Worm (Caenorhabditis elegans): ENCODE measurements around the gene F01F1.2.
A peak's percentile ranks its signal among the peaks of the same experiment; 100 is the strongest.

Gene F01F1.2

DNA sequence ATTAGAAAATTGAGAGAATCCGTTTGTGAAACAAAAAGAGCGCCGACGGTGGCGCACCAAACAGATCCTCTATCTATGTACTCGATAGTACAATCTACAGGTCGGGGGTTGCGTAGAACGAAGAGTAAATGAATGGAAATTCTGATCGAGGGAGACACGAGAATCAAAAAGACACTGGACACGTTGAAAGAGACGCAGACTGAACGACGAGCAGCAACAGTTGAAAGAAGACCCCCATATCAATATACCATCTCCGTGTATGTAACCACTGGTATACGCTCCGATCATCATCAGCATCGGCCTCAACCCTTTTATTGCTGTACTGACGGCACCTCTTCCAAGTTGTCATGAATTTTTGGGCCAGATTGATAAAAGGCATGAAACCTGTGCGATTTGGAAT, 42.1 kb upstream of the F01F1.2 start (continued):
- TF ChIP-seq snpc-4 (tag; optimal IDR thresholded peaks at IDR 0.05) (no peak), nhr-12 (tag; optimal IDR thresholded peaks at IDR 0.05) (no peak), hlh-17 (GFP tag; optimal IDR thresholded peaks at IDR 0.05; ENCODE audit: borderline replicate concordance) (no peak), lin-13 (GFP tag; optimal IDR thresholded peaks at IDR 0.05) (no peak), mdl-1 (tag; optimal IDR thresholded peaks at IDR 0.05) (no peak), elt-2 (tag; optimal IDR thresholded peaks at IDR 0.05) (no peak), fkh-8 (tag; optimal IDR thresholded peaks at IDR 0.05) (no peak), mep-1 (tag; optimal IDR thresholded peaks at IDR 0.05) (no peak), unc-30 (tag; optimal IDR thresholded peaks at IDR 0.05) (no peak), lsy-2 (tag; optimal IDR thresholded peaks at IDR 0.05) (no peak), aha-1 (tag; optimal IDR thresholded peaks at IDR 0.05) (no peak), xbp-1 (tag; optimal IDR thresholded peaks at IDR 0.05) (no peak), lin-39 (tag; optimal IDR thresholded peaks at IDR 0.05) (no peak), C16A3.4 (tag; optimal IDR thresholded peaks at IDR 0.05) (no peak), pag-3 (tag; optimal IDR thresholded peaks at IDR 0.05; ENCODE audit: borderline replicate concordance, insufficient read depth) (no peak), unc-86 (tag; optimal IDR thresholded peaks at IDR 0.05) (no peak), fkh-4 (tag; optimal IDR thresholded peaks at IDR 0.05; ENCODE audit: borderline replicate concordance) (no peak), tlp-1 (tag; optimal IDR thresholded peaks at IDR 0.05) (no peak)

DNA sequence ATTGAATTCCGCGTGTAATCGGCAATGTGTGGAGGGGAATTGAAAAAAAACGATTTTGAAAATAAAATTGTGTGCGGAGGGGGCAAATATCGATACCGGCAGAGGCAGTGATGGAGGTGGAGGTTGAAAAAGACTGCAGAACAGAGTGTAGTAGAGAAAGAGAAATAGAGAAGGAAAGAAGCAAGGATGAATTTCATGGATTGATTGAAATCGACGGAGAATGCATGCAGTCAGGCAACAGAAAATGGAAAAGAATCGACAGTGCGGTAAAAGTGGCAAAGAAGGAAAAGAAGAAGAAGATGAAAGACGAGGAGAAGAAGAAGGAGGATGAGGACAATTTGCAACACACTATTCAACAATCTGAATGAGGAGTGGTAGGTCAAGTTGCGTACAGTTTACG, 41.5 kb upstream of the F01F1.2 start, which contains the start of gene W04D12.1:
Gene W04D12.1 (plus strand): TSS at position 111 of the 400 bp plus-strand sequence.
- TF ChIP-seq ama-1 (optimal IDR thresholded peaks at IDR 0.05) = no peak
- TF ChIP-seq fkh-10 (GFP tag; optimal IDR thresholded peaks at IDR 0.05) = no peak
- TF ChIP-seq mep-1 (tag; optimal IDR thresholded peaks at IDR 0.05) = peak; percentile 56
- peak; percentile 72 for TF ChIP-seq nhr-85 (tag)
- peak; percentile 6 for TF ChIP-seq unc-130 (tag; optimal IDR thresholded peaks at IDR 0.05)
- TF ChIP-seq lin-35 (GFP tag; optimal IDR thresholded peaks at IDR 0.05) = peak in 1 of 2 experiments; percentile 35
- peak; percentile 94 for TF ChIP-seq blmp-1 (tag; optimal IDR thresholded peaks at IDR 0.05)
- peak; percentile 21 for TF ChIP-seq lin-14 (GFP tag; optimal IDR thresholded peaks at IDR 0.05)
- TF ChIP-seq lsy-2 (tag; optimal IDR thresholded peaks at IDR 0.05) = peak in 1 of 2 experiments; percentile 24
- no peak for TF ChIP-seq unc-86 (tag; optimal IDR thresholded peaks at IDR 0.05)
- TF ChIP-seq aha-1 (tag; optimal IDR thresholded peaks at IDR 0.05) = no peak
- peak; percentile 12 for TF ChIP-seq nhr-71 (tag; optimal IDR thresholded peaks at IDR 0.05)
- TF ChIP-seq nhr-20 (tag; optimal IDR thresholded peaks at IDR 0.05) = peak; percentile 33
- no peak for TF ChIP-seq hpl-2 (GFP tag; optimal IDR thresholded peaks at IDR 0.05)
- peak; percentile 29 for TF ChIP-seq skn-1 (tag; optimal IDR thresholded peaks at IDR 0.05)
- TF ChIP-seq efl-1 (optimal IDR thresholded peaks at IDR 0.05) = peak in 1 of 2 experiments; percentile 11
- no peak for TF ChIP-seq efl-1 (GFP tag; optimal IDR thresholded peaks at IDR 0.05 in 1 of 2)
- TF ChIP-seq rnt-1 (tag; optimal IDR thresholded peaks at IDR 0.05) = peak; percentile 15
- TF ChIP-seq snu-23 (GFP tag; optimal IDR thresholded peaks at IDR 0.05) = peak; percentile 20

DNA sequence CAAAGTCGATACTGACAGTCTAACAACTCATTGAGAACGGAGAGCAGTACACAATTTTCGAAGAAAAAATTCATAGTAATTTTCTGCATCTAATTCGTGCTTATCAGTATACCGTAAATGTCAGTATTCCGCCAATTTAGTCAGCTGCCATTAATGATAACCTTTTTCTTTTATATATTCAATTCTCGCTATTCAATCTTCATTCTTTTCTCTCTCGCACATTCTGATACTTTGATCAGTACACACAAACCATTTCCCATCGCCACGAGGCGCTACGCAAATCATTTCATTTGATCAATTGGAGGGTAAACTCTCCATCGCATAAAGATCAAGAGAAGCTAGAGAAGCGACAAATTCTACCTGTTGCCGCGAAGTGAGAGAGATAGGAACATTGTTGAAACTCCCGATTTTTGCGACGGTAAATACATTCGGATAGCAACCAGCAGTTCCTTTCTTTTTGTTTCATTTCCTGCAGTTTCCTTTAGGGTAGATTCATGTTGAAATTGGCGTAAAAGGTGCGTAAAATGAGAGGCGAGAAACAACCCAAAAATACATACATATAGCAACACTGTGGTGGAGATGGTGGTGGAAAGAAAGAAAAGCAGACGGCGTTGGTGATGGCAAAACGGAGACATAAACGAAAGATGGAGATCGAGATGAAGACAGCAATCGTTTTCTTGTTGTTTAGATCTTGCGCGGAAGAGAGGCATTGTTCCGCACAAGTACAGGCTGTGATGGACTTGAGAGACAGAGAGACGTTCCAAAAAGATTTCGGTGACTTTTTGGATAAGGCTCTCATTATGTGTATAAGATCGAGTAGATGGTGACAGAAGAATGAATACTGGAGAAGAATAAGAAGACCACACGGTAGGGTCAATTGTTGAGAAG, 40.0 kb upstream of the F01F1.2 start:
- TF ChIP-seq pqm-1 (tag; optimal IDR thresholded peaks at IDR 0.05) (no peak), jun-1 (tag; optimal IDR thresholded peaks at IDR 0.05) (no peak), mdl-1 (tag; optimal IDR thresholded peaks at IDR 0.05) (peak in 1 of 2 experiments; percentile 84), alr-1 (tag; optimal IDR thresholded peaks at IDR 0.05; ENCODE audit: borderline replicate concordance) (no peak), xbp-1 (tag; optimal IDR thresholded peaks at IDR 0.05) (no peak), nhr-11 (tag; optimal IDR thresholded peaks at IDR 0.05) (no peak), fkh-10 (GFP tag; optimal IDR thresholded peaks at IDR 0.05) (no peak), tlp-1 (tag; optimal IDR thresholded peaks at IDR 0.05) (no peak), dsc-1 (tag; optimal IDR thresholded peaks at IDR 0.05) (no peak), C04F5.9 (tag; optimal IDR thresholded peaks at IDR 0.05) (no peak), nhr-19 (GFP tag; conservative IDR thresholded peaks at IDR 0.05) (peak; percentile 46), lin-35 (GFP tag; optimal IDR thresholded peaks at IDR 0.05) (peak in 1 of 2 experiments; percentile 61), fkh-4 (tag; optimal IDR thresholded peaks at IDR 0.05; ENCODE audit: borderline replicate concordance) (no peak), fkh-8 (tag; optimal IDR thresholded peaks at IDR 0.05) (no peak), snu-23 (GFP tag; optimal IDR thresholded peaks at IDR 0.05) (peak; percentile 66), vab-15 (tag; optimal IDR thresholded peaks at IDR 0.05) (no peak), Y116A8C.19 (tag; optimal IDR thresholded peaks at IDR 0.05; ENCODE audit: borderline replicate concordance) (no peak), egl-27 (tag; optimal IDR thresholded peaks at IDR 0.05) (no peak), ztf-11 (tag; optimal IDR thresholded peaks at IDR 0.05) (no peak), C34B4.2 (tag; optimal IDR thresholded peaks at IDR 0.05) (no peak), nhr-20 (tag; optimal IDR thresholded peaks at IDR 0.05) (peak; percentile 71), pag-3 (tag; optimal IDR thresholded peaks at IDR 0.05; ENCODE audit: borderline replicate concordance, insufficient read depth) (no peak), aly-2 (tag; optimal IDR thresholded peaks at IDR 0.05) (no peak), nhr-76 (tag; optimal IDR thresholded peaks at IDR 0.05) (no peak)
